Worm (Caenorhabditis elegans): ENCODE data around the gene cut-6.

DNA sequence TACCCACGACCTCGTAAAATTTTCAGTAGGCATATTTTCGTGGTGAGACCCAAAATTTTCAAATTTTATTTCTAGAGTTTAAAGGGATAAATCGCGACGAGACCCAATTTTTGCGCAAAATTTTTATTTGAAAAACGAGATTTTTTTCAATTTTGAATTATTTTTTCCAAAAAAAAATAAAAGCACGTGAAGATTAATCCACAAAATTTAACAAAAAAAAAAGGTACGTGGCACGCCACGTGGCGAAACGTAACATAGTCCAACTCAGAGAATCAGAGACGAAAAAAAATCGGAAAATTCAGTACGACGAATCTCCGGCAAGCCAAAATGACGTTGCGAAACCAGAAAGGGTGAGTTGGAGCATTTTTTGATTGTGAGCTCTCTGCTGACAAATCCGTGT lies 36.1 kb upstream of the cut-6 start, which contains the start of gene C44B9.2:
- TF ChIP-seq ZK546.5 (tag; optimal IDR thresholded peaks at IDR 0.05), result no peak
- TF ChIP-seq elt-1 (tag; optimal IDR thresholded peaks at IDR 0.05), result no peak
- TF ChIP-seq nhr-76 (tag; optimal IDR thresholded peaks at IDR 0.05), result no peak
